Worm (Caenorhabditis elegans) whole organism, L3 larva: ENCODE results near the gene K02E10.7.
A peak's percentile ranks its signal among the peaks of the same experiment; 100 is the strongest.

ENCODE experiments used
- R02D3.7 ChIP-seq: fragments of 150-350 bp; optimal IDR thresholded peaks from 2 replicates; lab custom pipeline; 2014; ENCODE audit warnings: missing biosample characterization, missing genetic modification characterization
- ZK546.5 ChIP-seq: sonication (generic microtip); optimal IDR thresholded peaks from 2 replicates; lab custom pipeline; 2017; ENCODE audit warnings: missing biosample characterization, missing genetic modification characterization
- aly-2 ChIP-seq: fragments of 150-350 bp; optimal IDR thresholded peaks from 2 replicates; lab custom pipeline; 2014; ENCODE audit warnings: missing biosample characterization, missing genetic modification characterization
- ama-1 ChIP-seq: fragments of 150-350 bp; optimal IDR thresholded peaks from 2 replicates; lab custom pipeline; 2018
- ceh-16 ChIP-seq: sonication (generic microtip); optimal IDR thresholded peaks from 2 replicates; lab custom pipeline; 2017; ENCODE audit warnings: missing biosample characterization, missing genetic modification characterization
- ceh-28 ChIP-seq: fragments of 150-350 bp; optimal IDR thresholded peaks from 2 replicates; lab custom pipeline; 2014; ENCODE audit warnings: missing biosample characterization, missing genetic modification reagents, missing genetic modification characterization
- ceh-82 ChIP-seq: fragments of 150-350 bp; optimal IDR thresholded peaks from 2 replicates; lab custom pipeline; 2014; ENCODE audit warnings: missing biosample characterization, missing genetic modification characterization
- ceh-9 ChIP-seq: sonication (generic microtip); optimal IDR thresholded peaks from 2 replicates; lab custom pipeline; 2018; ENCODE audit warnings: missing biosample characterization, missing genetic modification characterization
- daf-12 ChIP-seq: fragments of 150-350 bp; optimal IDR thresholded peaks from 2 replicates; lab custom pipeline; 2014; ENCODE audit warnings: missing biosample characterization, missing genetic modification reagents, missing genetic modification characterization
- egl-27 ChIP-seq: sonication (generic microtip); optimal IDR thresholded peaks from 4 replicates; lab custom pipeline; 2017; ENCODE audit warnings: missing biosample characterization, missing genetic modification reagents, missing genetic modification characterization
- egl-5 ChIP-seq: fragments of 150-350 bp; optimal IDR thresholded peaks from 2 replicates; lab custom pipeline; 2017; ENCODE audit warnings: missing biosample characterization, missing genetic modification reagents, missing genetic modification characterization, inconsistent platforms
- elt-1 ChIP-seq: fragments of 150-350 bp; optimal IDR thresholded peaks from 2 replicates; lab custom pipeline; 2014; ENCODE audit warnings: missing biosample characterization, missing genetic modification characterization
- elt-2 ChIP-seq: sonication (generic microtip); optimal IDR thresholded peaks from 2 replicates; lab custom pipeline; 2016; ENCODE audit warnings: missing genetic modification reagents, mild to moderate bottlenecking, missing genetic modification characterization, missing compliant biosample characterization
- elt-3 ChIP-seq, 3 experiments: fragments of 150-350 bp in 1 of 3; sonication (generic microtip) in 2 of 3; optimal IDR thresholded peaks; 2 replicates in 2 of 3; 4 replicates in 1 of 3; lab custom pipeline; 2014 to 2017; ENCODE audit warnings: missing biosample characterization in 3 of 3, missing genetic modification characterization in 3 of 3
- eor-1 ChIP-seq, 2 experiments: fragments of 150-350 bp; optimal IDR thresholded peaks; 2 replicates each; lab custom pipeline; 2014 to 2018; ENCODE audit warnings: missing biosample characterization in 2 of 2, missing genetic modification characterization in 2 of 2
- fkh-10 ChIP-seq: sonication (generic microtip); optimal IDR thresholded peaks from 2 replicates; lab custom pipeline; 2017; ENCODE audit warnings: missing biosample characterization, missing genetic modification reagents, missing genetic modification characterization
- fkh-2 ChIP-seq: fragments of 150-350 bp; optimal IDR thresholded peaks from 2 replicates; lab custom pipeline; 2014; ENCODE audit warnings: missing biosample characterization, missing genetic modification reagents, missing genetic modification characterization
- fos-1 ChIP-seq: fragments of 150-350 bp; optimal IDR thresholded peaks from 2 replicates; lab custom pipeline; 2014; ENCODE audit warnings: missing biosample characterization, missing genetic modification characterization
- hmg-11 ChIP-seq: sonication (generic microtip); optimal IDR thresholded peaks from 2 replicates; lab custom pipeline; 2016; ENCODE audit warnings: missing genetic modification characterization, missing compliant biosample characterization
- jun-1 ChIP-seq: fragments of 150-350 bp; optimal IDR thresholded peaks from 2 replicates; lab custom pipeline; 2014; ENCODE audit warnings: missing biosample characterization, missing genetic modification reagents, missing genetic modification characterization
- lin-15B ChIP-seq: fragments of 150-350 bp; optimal IDR thresholded peaks from 2 replicates; lab custom pipeline; 2014; ENCODE audit warnings: missing biosample characterization, missing genetic modification characterization
- lin-39 ChIP-seq: fragments of 150-350 bp; optimal IDR thresholded peaks from 2 replicates; lab custom pipeline; 2018; ENCODE audit warnings: missing biosample characterization, missing genetic modification reagents, missing genetic modification characterization
- lsy-12 ChIP-seq: sonication (generic microtip); optimal IDR thresholded peaks from 2 replicates; lab custom pipeline; 2016; ENCODE audit warnings: mild to moderate bottlenecking, missing genetic modification characterization, missing compliant biosample characterization
- mdl-1 ChIP-seq: fragments of 150-350 bp; optimal IDR thresholded peaks from 2 replicates; lab custom pipeline; 2014; ENCODE audit warnings: missing biosample characterization, missing genetic modification characterization
- mml-1 ChIP-seq: fragments of 150-350 bp; sonication (generic microtip); optimal IDR thresholded peaks from 3 replicates; lab custom pipeline; 2014; ENCODE audit warnings: missing biosample characterization, missing genetic modification characterization
- nfya-1 ChIP-seq: sonication (generic microtip); optimal IDR thresholded peaks from 2 replicates; lab custom pipeline; 2017; ENCODE audit warnings: missing genetic modification characterization, mild to moderate bottlenecking, missing compliant biosample characterization, antibody characterized with exemption, moderate library complexity; ENCODE audit not compliant: insufficient read depth
- nhr-11 ChIP-seq: fragments of 150-350 bp; optimal IDR thresholded peaks from 2 replicates; lab custom pipeline; 2014; ENCODE audit warnings: missing biosample characterization, missing genetic modification characterization
- nhr-12 ChIP-seq: fragments of 150-350 bp; optimal IDR thresholded peaks from 2 replicates; lab custom pipeline; 2014; ENCODE audit warnings: missing biosample characterization, missing genetic modification characterization
- nhr-23 ChIP-seq: fragments of 150-350 bp; optimal IDR thresholded peaks from 2 replicates; lab custom pipeline; 2014; ENCODE audit warnings: missing biosample characterization, missing genetic modification reagents, missing genetic modification characterization
- nhr-237 ChIP-seq: fragments of 150-350 bp; optimal IDR thresholded peaks from 2 replicates; lab custom pipeline; 2014; ENCODE audit warnings: missing biosample characterization, missing genetic modification characterization
- nhr-25 ChIP-seq: sonication (generic microtip); optimal IDR thresholded peaks from 2 replicates; lab custom pipeline; 2017; ENCODE audit warnings: missing biosample characterization, missing genetic modification characterization
- nhr-28 ChIP-seq: fragments of 150-350 bp; optimal IDR thresholded peaks from 2 replicates; lab custom pipeline; 2014; ENCODE audit warnings: missing biosample characterization, missing genetic modification characterization
- nhr-43 ChIP-seq: sonication (generic microtip); optimal IDR thresholded peaks from 2 replicates; lab custom pipeline; 2016; ENCODE audit warnings: mild to moderate bottlenecking, missing genetic modification characterization, missing compliant biosample characterization; ENCODE audit not compliant: poor library complexity, severe bottlenecking
- nhr-67 ChIP-seq: fragments of 150-350 bp; optimal IDR thresholded peaks from 2 replicates; lab custom pipeline; 2014; ENCODE audit warnings: missing biosample characterization, missing genetic modification characterization
- nhr-76 ChIP-seq: fragments of 150-350 bp; sonication (generic microtip); optimal IDR thresholded peaks from 5 replicates; lab custom pipeline; 2014; ENCODE audit warnings: missing biosample characterization, missing genetic modification characterization
- nhr-77 ChIP-seq: fragments of 150-350 bp; optimal IDR thresholded peaks from 2 replicates; lab custom pipeline; 2014; ENCODE audit warnings: missing biosample characterization, missing genetic modification characterization
- pha-4 ChIP-seq: fragments of 150-350 bp; optimal IDR thresholded peaks from 2 replicates; lab custom pipeline; 2014; ENCODE audit warnings: missing biosample characterization, missing genetic modification reagents, missing genetic modification characterization
- pqm-1 ChIP-seq: fragments of 150-350 bp; optimal IDR thresholded peaks from 2 replicates; lab custom pipeline; 2017; ENCODE audit warnings: missing biosample characterization, missing genetic modification characterization, inconsistent platforms
- sea-2 ChIP-seq: fragments of 150-350 bp; sonication (generic microtip); optimal IDR thresholded peaks from 4 replicates; lab custom pipeline; 2014; ENCODE audit warnings: missing biosample characterization, missing genetic modification reagents, missing genetic modification characterization
- skn-1 ChIP-seq: fragments of 150-350 bp; optimal IDR thresholded peaks from 2 replicates; lab custom pipeline; 2014; ENCODE audit warnings: missing biosample characterization, missing genetic modification characterization
- snpc-4 ChIP-seq: fragments of 150-350 bp; optimal IDR thresholded peaks from 2 replicates; lab custom pipeline; 2014; ENCODE audit warnings: missing biosample characterization, missing genetic modification characterization
- tbx-2 ChIP-seq: sonication (generic microtip); optimal IDR thresholded peaks from 2 replicates; lab custom pipeline; 2016; ENCODE audit warnings: mild to moderate bottlenecking, missing genetic modification characterization, missing compliant biosample characterization
- unc-39 ChIP-seq: sonication (generic microtip); optimal IDR thresholded peaks from 4 replicates; lab custom pipeline; 2017; ENCODE audit warnings: missing biosample characterization, missing genetic modification characterization
- unc-62 ChIP-seq: fragments of 150-350 bp; sonication (generic microtip); optimal IDR thresholded peaks from 4 replicates; lab custom pipeline; 2014; ENCODE audit warnings: missing biosample characterization, missing genetic modification reagents, missing genetic modification characterization
- zag-1 ChIP-seq: fragments of 150-350 bp; optimal IDR thresholded peaks from 2 replicates; lab custom pipeline; 2014; ENCODE audit warnings: missing biosample characterization, missing genetic modification characterization
- ztf-11 ChIP-seq: fragments of 150-350 bp; optimal IDR thresholded peaks from 2 replicates; lab custom pipeline; 2014; ENCODE audit warnings: missing biosample characterization, missing genetic modification characterization
- ztf-4 ChIP-seq: fragments of 150-350 bp; optimal IDR thresholded peaks from 2 replicates; lab custom pipeline; 2014; ENCODE audit warnings: missing biosample characterization, missing genetic modification characterization

Gene K02E10.7

DNA sequence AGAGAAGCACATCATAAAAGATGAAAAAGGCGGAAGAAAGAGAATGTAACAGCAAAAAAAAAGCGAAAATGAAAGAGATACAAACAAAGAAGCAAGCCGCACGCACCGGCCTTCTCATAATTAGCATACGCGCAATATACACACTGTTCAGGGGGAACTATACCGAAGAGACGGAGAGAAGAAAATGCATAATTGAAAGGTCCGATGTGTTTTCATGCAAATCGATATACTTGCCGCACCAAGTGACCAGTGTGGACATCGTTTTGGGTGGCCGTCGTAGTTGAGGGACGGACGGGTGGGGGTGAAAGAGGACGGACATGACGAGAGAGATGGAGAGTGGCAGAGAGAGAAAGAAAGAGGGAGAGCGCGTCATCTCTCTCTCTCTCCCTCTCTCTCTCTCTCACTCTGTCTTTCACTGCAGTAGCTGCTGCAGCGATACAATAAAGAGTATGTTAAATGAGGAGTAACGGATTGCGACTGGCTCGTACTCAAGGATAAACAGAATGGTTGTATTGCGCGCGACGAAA, 28.0 kb upstream of the K02E10.7 start:
- TF ChIP-seq nfya-1 (tag; lab: Kevin White, UChicago), result peak; percentile 89
- peak; percentile 42 for TF ChIP-seq skn-1 (tag; lab: Kevin White, UChicago)
- TF ChIP-seq lsy-12 (tag; lab: Kevin White, UChicago), result peak; percentile 12
- peak; percentile 71 for TF ChIP-seq ceh-28
- TF ChIP-seq mml-1 (tag; lab: Kevin White, UChicago), result no peak
- TF ChIP-seq nhr-23, result peak; percentile 79
- peak; percentile 54 for TF ChIP-seq tbx-2 (tag; lab: Kevin White, UChicago)
- no peak for TF ChIP-seq unc-39
- no peak for TF ChIP-seq nhr-77 (tag; lab: Kevin White, UChicago)
- TF ChIP-seq nhr-237 (tag; lab: Kevin White, UChicago), result no peak
- TF ChIP-seq snpc-4, result peak; percentile 87
- TF ChIP-seq elt-2, result no peak
- peak; percentile 10 for TF ChIP-seq mdl-1 (tag; lab: Kevin White, UChicago)
- no peak for TF ChIP-seq nhr-67 (tag; lab: Kevin White, UChicago)
- TF ChIP-seq ama-1 (lab: Kevin White, UChicago), result no peak
- TF ChIP-seq lin-39 (tag; lab: Kevin White, UChicago), result peak; percentile 97
- TF ChIP-seq hmg-11 (tag; lab: Kevin White, UChicago), result peak; percentile 66
- TF ChIP-seq ceh-16 (tag; lab: Kevin White, UChicago), result no peak
- TF ChIP-seq nhr-12 (tag; lab: Kevin White, UChicago), result no peak
- no peak for TF ChIP-seq zag-1 (tag; lab: Kevin White, UChicago)
- peak; percentile 73 for TF ChIP-seq nhr-11
- TF ChIP-seq egl-5 (tag; lab: Kevin White, UChicago), result peak; percentile 70
- TF ChIP-seq sea-2 (GFP tag; lab: Kevin White, UChicago), result no peak
- peak; percentile 66 for TF ChIP-seq fkh-10 (GFP tag; lab: Kevin White, UChicago)
- no peak for TF ChIP-seq ztf-4 (tag; lab: Kevin White, UChicago)
- TF ChIP-seq pqm-1, result no peak
- TF ChIP-seq ZK546.5 (tag; lab: Kevin White, UChicago), result no peak
- TF ChIP-seq eor-1 (tag; optimal IDR thresholded peaks at IDR 0.05; lab: Kevin White, UChicago), result no peak
- no peak for TF ChIP-seq ztf-11 (tag; lab: Kevin White, UChicago)
- TF ChIP-seq nhr-76 (tag; lab: Kevin White, UChicago), result no peak
- TF ChIP-seq unc-62 (GFP tag; lab: Kevin White, UChicago), result peak; percentile 52
- TF ChIP-seq nhr-28, result no peak
- TF ChIP-seq nhr-25, result peak; percentile 81
- TF ChIP-seq fos-1 (tag; lab: Kevin White, UChicago), result no peak
- TF ChIP-seq elt-3 (tag; optimal IDR thresholded peaks at IDR 0.05; lab: Kevin White, UChicago), result no peak
- peak; percentile 29 for TF ChIP-seq lin-15B (tag; lab: Kevin White, UChicago)
- TF ChIP-seq nhr-43 (tag; lab: Kevin White, UChicago), result no peak
- TF ChIP-seq ceh-9 (tag; lab: Kevin White, UChicago), result no peak
- TF ChIP-seq ceh-82 (tag; lab: Kevin White, UChicago), result peak; percentile 63
- no peak for TF ChIP-seq R02D3.7 (tag; lab: Kevin White, UChicago)
- peak; percentile 37 for TF ChIP-seq jun-1
- peak; percentile 36 for TF ChIP-seq elt-1
- no peak for TF ChIP-seq daf-12 (tag; lab: Kevin White, UChicago)
- no peak for TF ChIP-seq aly-2
- no peak for TF ChIP-seq fkh-2 (tag; lab: Kevin White, UChicago)
- TF ChIP-seq egl-27 (tag; lab: Kevin White, UChicago), result peak; percentile 65
- TF ChIP-seq pha-4 (tag; lab: Kevin White, UChicago), result peak; percentile 95
